Worm (Caenorhabditis elegans): ENCODE data around the gene K07C11.10.
A peak's percentile ranks its signal among the peaks of the same experiment; 100 is the strongest.

K07C11.10 gene

DNA sequence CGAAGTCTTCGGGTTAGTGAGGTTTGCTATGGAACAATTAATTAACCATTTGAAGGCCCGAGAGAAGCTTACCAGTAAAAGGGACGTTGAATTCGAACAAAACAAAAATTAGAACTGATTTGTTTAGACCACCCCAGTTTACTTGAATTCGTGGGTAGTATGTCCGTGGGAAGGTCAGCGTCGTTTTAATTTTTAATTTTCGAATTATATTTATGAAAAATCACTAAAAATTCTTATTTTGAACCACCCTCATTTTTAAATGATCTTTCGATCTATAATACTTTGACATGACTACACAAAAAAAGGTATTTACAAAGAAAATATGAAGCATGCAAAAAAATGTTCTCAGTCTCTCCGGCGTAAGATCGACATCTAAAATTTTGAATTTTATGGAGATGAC lies 18.7 kb upstream of the K07C11.10 start, which contains the start of gene C16D9.5:
Gene C16D9.5 (minus strand): TSS at position 101 of the 400 bp plus-strand sequence.
- TF ChIP-seq R02D3.7 (tag; optimal IDR thresholded peaks at IDR 0.05) (no peak), nhr-12 (tag; optimal IDR thresholded peaks at IDR 0.05) (no peak), elt-2 (tag; optimal IDR thresholded peaks at IDR 0.05) (no peak), fkh-2 (tag; optimal IDR thresholded peaks at IDR 0.05) (no peak)

- TF ChIP-seq daf-12 (tag; optimal IDR thresholded peaks at IDR 0.05) (no peak), ztf-11 (tag; optimal IDR thresholded peaks at IDR 0.05) (no peak), ZK546.5 (tag; optimal IDR thresholded peaks at IDR 0.05) (no peak), jun-1 (tag; optimal IDR thresholded peaks at IDR 0.05) (no peak), elt-2 (tag; optimal IDR thresholded peaks at IDR 0.05) (peak; percentile 63), pqm-1 (tag; optimal IDR thresholded peaks at IDR 0.05) (peak; percentile 38), elt-1 (tag; optimal IDR thresholded peaks at IDR 0.05) (no peak), unc-39 (tag; optimal IDR thresholded peaks at IDR 0.05) (no peak), ceh-9 (tag; optimal IDR thresholded peaks at IDR 0.05) (no peak), nhr-23 (tag; optimal IDR thresholded peaks at IDR 0.05) (no peak)
These were observed 16.5 kb upstream of the K07C11.10 start for ce11 chrV:8243201-8243600.

DNA sequence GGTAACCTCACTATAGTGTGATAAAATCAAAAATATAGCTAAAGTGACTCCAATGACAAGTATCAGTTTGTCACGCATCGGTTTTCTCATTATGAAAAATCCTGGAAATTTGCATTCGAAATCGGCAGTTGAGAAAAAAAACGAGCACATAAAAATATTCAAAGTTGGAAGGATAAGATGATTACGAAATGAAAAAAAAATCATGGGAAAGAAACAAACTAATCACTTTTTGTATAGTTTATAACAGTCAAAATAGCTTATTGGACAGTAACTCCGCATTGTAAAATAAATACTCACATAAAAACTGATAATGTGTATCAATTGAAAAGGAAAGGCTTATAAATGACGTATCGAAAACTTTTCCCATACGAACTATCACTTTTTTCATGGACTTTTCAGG lies 16.1 kb upstream of the K07C11.10 start, which contains the start of gene C16D9.4:
Gene C16D9.4 (minus strand): TSS at position 101 of the 400 bp plus-strand sequence.
- TF ChIP-seq aly-2 (tag; optimal IDR thresholded peaks at IDR 0.05) (no peak), ceh-28 (tag; optimal IDR thresholded peaks at IDR 0.05) (no peak), ztf-4 (tag; optimal IDR thresholded peaks at IDR 0.05) (no peak), eor-1 (tag; optimal IDR thresholded peaks at IDR 0.05) (no peak), fkh-10 (GFP tag; optimal IDR thresholded peaks at IDR 0.05) (no peak), unc-39 (tag; optimal IDR thresholded peaks at IDR 0.05) (no peak), nhr-43 (tag; optimal IDR thresholded peaks at IDR 0.05; ENCODE audit: poor library complexity, severe bottlenecking) (no peak), nhr-67 (tag; optimal IDR thresholded peaks at IDR 0.05) (no peak), fos-1 (tag; optimal IDR thresholded peaks at IDR 0.05) (no peak), nhr-12 (tag; optimal IDR thresholded peaks at IDR 0.05) (no peak)

- TF ChIP-seq nhr-25 (tag; optimal IDR thresholded peaks at IDR 0.05) (no peak), egl-27 (tag; optimal IDR thresholded peaks at IDR 0.05) (no peak), nhr-76 (tag; optimal IDR thresholded peaks at IDR 0.05) (no peak), fkh-10 (GFP tag; optimal IDR thresholded peaks at IDR 0.05) (no peak), ama-1 (optimal IDR thresholded peaks at IDR 0.05) (no peak), sea-2 (GFP tag; optimal IDR thresholded peaks at IDR 0.05) (no peak), pha-4 (tag; optimal IDR thresholded peaks at IDR 0.05) (no peak), ztf-11 (tag; optimal IDR thresholded peaks at IDR 0.05) (no peak), ceh-16 (tag; optimal IDR thresholded peaks at IDR 0.05) (no peak), zag-1 (tag; optimal IDR thresholded peaks at IDR 0.05) (no peak), nfya-1 (tag; optimal IDR thresholded peaks at IDR 0.05; ENCODE audit: insufficient read depth) (no peak), elt-3 (tag; optimal IDR thresholded peaks at IDR 0.05) (no peak), lin-39 (tag; optimal IDR thresholded peaks at IDR 0.05) (no peak), R02D3.7 (tag; optimal IDR thresholded peaks at IDR 0.05) (no peak), elt-2 (tag; optimal IDR thresholded peaks at IDR 0.05) (no peak), mml-1 (tag; optimal IDR thresholded peaks at IDR 0.05) (no peak)
These were observed 13.2 kb upstream of the K07C11.10 start, which contains the start of gene C16D9.3 for ce11 chrV:8239928-8240327. Gene C16D9.3, minus strand, starts transcription at chrV:8240028.

DNA sequence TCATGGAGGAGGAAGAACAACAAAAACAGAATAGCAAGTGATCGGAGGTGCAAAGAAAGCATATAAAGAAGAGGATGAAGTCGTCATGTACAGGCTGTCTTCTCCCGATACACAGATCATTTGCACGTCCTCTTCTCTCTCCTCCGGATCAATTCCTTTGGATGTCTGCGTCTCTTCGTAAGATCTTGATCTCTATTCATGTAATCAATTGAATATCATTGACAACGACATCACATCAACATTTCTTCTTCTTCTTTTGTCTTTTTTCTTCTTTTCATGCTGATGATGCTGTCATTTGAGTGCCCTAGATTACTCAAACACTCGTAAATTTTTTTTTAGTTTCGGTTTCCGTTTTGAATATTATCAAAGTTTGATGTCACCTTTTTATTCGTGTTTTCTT lies 11.6 kb upstream of the K07C11.10 start, which contains the start of gene rol-3:
Gene rol-3 (minus strand): TSS at position 120 of the 400 bp plus-strand sequence.
- TF ChIP-seq elt-2 (tag; optimal IDR thresholded peaks at IDR 0.05), result no peak
- peak; percentile 62 for TF ChIP-seq nhr-23 (tag; optimal IDR thresholded peaks at IDR 0.05)
- TF ChIP-seq R02D3.7 (tag; optimal IDR thresholded peaks at IDR 0.05), result no peak
- no peak for TF ChIP-seq hmg-11 (tag; optimal IDR thresholded peaks at IDR 0.05)
- TF ChIP-seq eor-1 (tag; optimal IDR thresholded peaks at IDR 0.05), result no peak
- TF ChIP-seq ceh-28 (tag; optimal IDR thresholded peaks at IDR 0.05), result peak; percentile 73
- TF ChIP-seq aly-2 (tag; optimal IDR thresholded peaks at IDR 0.05), result no peak

Data from whole organism, L3 larva.